Fruit fly (Drosophila melanogaster) whole organism, wandering third instar larva: ENCODE results near the gene CG13801.

Experiments
- CG9705 ChIP-seq: fragments of 200-800 bp; sonication (Bioruptor generic); optimal IDR thresholded peaks from 2 replicates; lab custom pipeline; 2018; ENCODE audit warnings: missing biosample characterization, mild to moderate bottlenecking, missing genetic modification characterization
- HLH106 ChIP-seq: fragments of 200-800 bp; optimal IDR thresholded peaks from 3 replicates; lab custom pipeline; 2019; ENCODE audit warnings: missing biosample characterization, mild to moderate bottlenecking, missing genetic modification characterization, moderate library complexity
- Jra ChIP-seq: sonication (Bioruptor generic); optimal IDR thresholded peaks from 2 replicates; lab custom pipeline; 2016; ENCODE audit warnings: missing biosample characterization, missing genetic modification characterization
- Rel ChIP-seq, 2 experiments: fragments of 200-800 bp; sonication (Bioruptor generic) in 1 of 2; optimal IDR thresholded peaks; 2 replicates in 1 of 2; 3 replicates in 1 of 2; lab custom pipeline; 2016 to 2019; ENCODE audit warnings: mild to moderate bottlenecking in 2 of 2, missing biosample characterization in 2 of 2, missing genetic modification characterization in 2 of 2, moderate library complexity in 1 of 2
- dsf ChIP-seq: sonication (Bioruptor generic); optimal IDR thresholded peaks from 2 replicates; lab custom pipeline; 2016; ENCODE audit warnings: missing biosample characterization, missing genetic modification characterization, borderline replicate concordance
- psq ChIP-seq: fragments of 200-800 bp; sonication (Bioruptor generic); optimal IDR thresholded peaks from 3 replicates; lab custom pipeline; 2017; ENCODE audit warnings: missing biosample characterization, mild to moderate bottlenecking, missing genetic modification characterization, moderate library complexity

dm6 chr3L:2387816-2388215, 27.5 kb downstream of the CG13801 start:
- TF ChIP-seq HLH106 (tag; lab: Kevin White, UChicago) (no peak), Jra (GFP tag; lab: Kevin White, UChicago) (no peak), dsf (GFP tag; lab: Kevin White, UChicago) (no peak), psq (no peak), CG9705 (GFP tag; lab: Kevin White, UChicago) (no peak), Rel (GFP tag; optimal IDR thresholded peaks at IDR 0.05; lab: Kevin White, UChicago) (no peak), Rel (tag; optimal IDR thresholded peaks at IDR 0.05; lab: Kevin White, UChicago) (no peak)
